Worm (Caenorhabditis elegans): ENCODE results near the gene W10G11.19.

ce11 chrII:3569118-3569517 is 18.7 kb downstream of the W10G11.19 start, which contains the start of gene clec-127:
- TF ChIP-seq attf-5 (GFP tag; optimal IDR thresholded peaks at IDR 0.05) (no peak), ama-1 (optimal IDR thresholded peaks at IDR 0.05) (no peak), ama-1 (GFP tag; optimal IDR thresholded peaks at IDR 0.05) (no peak), ceh-79 (tag; optimal IDR thresholded peaks at IDR 0.05) (no peak)

Measured in whole organism, young adult.